Worm (Caenorhabditis elegans) whole organism, L4 larva: ENCODE measurements around the gene nspa-9.

ENCODE experiments used
- F10B5.3 ChIP-seq: sonication (generic microtip); optimal IDR thresholded peaks from 2 replicates; lab custom pipeline; 2016; ENCODE audit warnings: mild to moderate bottlenecking, missing genetic modification characterization, missing compliant biosample characterization
- F37D6.2 ChIP-seq: sonication (generic microtip); optimal IDR thresholded peaks from 2 replicates; lab custom pipeline; 2016; ENCODE audit warnings: mild to moderate bottlenecking, missing genetic modification characterization, missing compliant biosample characterization
- F44E2.7 ChIP-seq: fragments of 200-800 bp; sonication (Bioruptor generic); IDR thresholded peaks from 2 replicates; pipeline ENCODE4 v2.1.2; 2022; ENCODE audit warnings: missing genetic modification characterization, missing compliant biosample characterization
- R02D3.7 ChIP-seq: fragments of 150-350 bp; sonication (generic microtip); optimal IDR thresholded peaks from 3 replicates; lab custom pipeline; 2014; ENCODE audit warnings: missing biosample characterization, missing genetic modification characterization
- Y75B8A.6 ChIP-seq: fragments of 200-800 bp; sonication (Bioruptor generic); IDR thresholded peaks from 2 replicates; pipeline ENCODE4 v1.3.6; 2022; ENCODE audit warnings: missing genetic modification reagents, missing genetic modification characterization, missing compliant biosample characterization
- ZK337.2 ChIP-seq: fragments of 200-800 bp; sonication (Bioruptor generic); IDR thresholded peaks from 2 replicates; pipeline ENCODE4 v1.3.6; 2022; ENCODE audit warnings: missing genetic modification reagents, missing genetic modification characterization, missing compliant biosample characterization
- aha-1 ChIP-seq: fragments of 150-350 bp; peaks from one replicate; lab custom pipeline; 2014; ENCODE audit warnings: missing biosample characterization, missing genetic modification characterization
- ama-1 ChIP-seq: fragments of 150-350 bp; optimal IDR thresholded peaks from 2 replicates; lab custom pipeline; 2014; ENCODE audit warnings: inconsistent platforms, mixed read lengths
- arid-1 ChIP-seq: fragments of 200-800 bp; sonication (Bioruptor generic); conservative IDR thresholded peaks from 2 replicates; pipeline ENCODE4 v1.3.6; 2022; ENCODE audit warnings: missing genetic modification reagents, missing genetic modification characterization, missing compliant biosample characterization
- ceh-32 ChIP-seq: sonication (generic microtip); optimal IDR thresholded peaks from 2 replicates; lab custom pipeline; 2016; ENCODE audit warnings: mild to moderate bottlenecking, missing genetic modification characterization, missing compliant biosample characterization; ENCODE audit not compliant: poor library complexity
- ceh-62 ChIP-seq: sonication (generic microtip); optimal IDR thresholded peaks from 2 replicates; lab custom pipeline; 2017; ENCODE audit warnings: missing biosample characterization, missing genetic modification characterization
- cey-2 ChIP-seq: sonication (generic microtip); optimal IDR thresholded peaks from 3 replicates; lab custom pipeline; 2017; ENCODE audit warnings: missing genetic modification characterization, mild to moderate bottlenecking, missing compliant biosample characterization, antibody characterized with exemption, borderline replicate concordance; ENCODE audit not compliant: insufficient read depth
- ctbp-1 ChIP-seq: fragments of 200-800 bp; sonication (Bioruptor generic); IDR thresholded peaks from 2 replicates; pipeline ENCODE4 v1.3.6; 2022; ENCODE audit warnings: missing genetic modification reagents, missing genetic modification characterization, missing compliant biosample characterization
- daf-12 ChIP-seq: fragments of 150-350 bp; optimal IDR thresholded peaks from 2 replicates; lab custom pipeline; 2014; ENCODE audit warnings: missing biosample characterization, missing genetic modification reagents, missing genetic modification characterization
- daf-16 ChIP-seq, 3 experiments: sonication (generic microtip); optimal IDR thresholded peaks; 2 replicates each; lab custom pipeline; 2016 to 2017; ENCODE audit warnings: missing genetic modification characterization in 3 of 3, missing genetic modification reagents in 3 of 3, mild to moderate bottlenecking in 2 of 3, missing compliant biosample characterization in 2 of 3, missing biosample characterization in 1 of 3, moderate library complexity in 1 of 3
- daf-19 ChIP-seq: fragments of 200-800 bp; sonication (Bioruptor generic); conservative IDR thresholded peaks from 2 replicates; pipeline ENCODE4 v1.3.6; 2022; ENCODE audit warnings: missing genetic modification characterization, missing compliant biosample characterization
- dmd-8 ChIP-seq: fragments of 200-800 bp; sonication (Bioruptor generic); IDR thresholded peaks from 2 replicates; pipeline ENCODE4 v1.3.6; 2022; ENCODE audit warnings: missing genetic modification characterization, missing compliant biosample characterization
- dve-1 ChIP-seq: sonication (generic microtip); optimal IDR thresholded peaks from 2 replicates; lab custom pipeline; 2017; ENCODE audit warnings: antibody characterized with exemption, mild to moderate bottlenecking, missing genetic modification characterization, missing compliant biosample characterization; ENCODE audit not compliant: insufficient read depth
- fkh-10 ChIP-seq: fragments of 150-350 bp; optimal IDR thresholded peaks from 2 replicates; lab custom pipeline; 2014; ENCODE audit warnings: missing biosample characterization, missing genetic modification reagents, missing genetic modification characterization
- fos-1 ChIP-seq: fragments of 150-350 bp; optimal IDR thresholded peaks from 2 replicates; lab custom pipeline; 2014; ENCODE audit warnings: missing biosample characterization, missing genetic modification characterization
- gei-8 ChIP-seq: fragments of 200-800 bp; sonication (Bioruptor generic); optimal IDR thresholded peaks from 2 replicates; lab custom pipeline; 2018; ENCODE audit warnings: mild to moderate bottlenecking, missing genetic modification characterization, missing compliant biosample characterization
- hlh-11 ChIP-seq: fragments of 200-800 bp; sonication (Bioruptor generic); optimal IDR thresholded peaks from 2 replicates; lab custom pipeline; 2018; ENCODE audit warnings: mild to moderate bottlenecking, missing genetic modification characterization, missing compliant biosample characterization
- hlh-30 ChIP-seq: sonication (generic microtip); optimal IDR thresholded peaks from 2 replicates; lab custom pipeline; 2017; ENCODE audit warnings: antibody characterized with exemption, mild to moderate bottlenecking, missing genetic modification characterization, missing compliant biosample characterization; ENCODE audit not compliant: insufficient read depth
- lin-13 ChIP-seq: fragments of 150-350 bp; optimal IDR thresholded peaks from 2 replicates; lab custom pipeline; 2014; ENCODE audit warnings: missing biosample characterization, missing genetic modification reagents, missing genetic modification characterization
- lsy-2 ChIP-seq, 2 experiments: fragments of 150-350 bp in 1 of 2; sonication (generic microtip) in 1 of 2; optimal IDR thresholded peaks; 2 replicates each; lab custom pipeline; 2014 to 2017; ENCODE audit warnings: missing biosample characterization in 2 of 2, missing genetic modification characterization in 2 of 2
- madf-5 ChIP-seq, 2 experiments: fragments of 200-800 bp; sonication (Bioruptor generic); IDR thresholded peaks; 2 replicates each; pipeline ENCODE4 v1.3.6; 2022; ENCODE audit warnings: missing compliant biosample characterization in 2 of 2, missing genetic modification characterization in 2 of 2
- madf-9 ChIP-seq: fragments of 200-800 bp; sonication (Bioruptor generic); conservative IDR thresholded peaks from 2 replicates; pipeline ENCODE4 v1.3.6; 2022; ENCODE audit warnings: missing genetic modification reagents, missing genetic modification characterization, missing compliant biosample characterization
- mdl-1 ChIP-seq, 2 experiments: fragments of 150-350 bp in 1 of 2; sonication (generic microtip) in 1 of 2; optimal IDR thresholded peaks; 2 replicates each; lab custom pipeline; 2014 to 2017; ENCODE audit warnings: missing biosample characterization in 2 of 2, missing genetic modification characterization in 2 of 2
- mes-2 ChIP-seq: sonication (generic microtip); optimal IDR thresholded peaks from 2 replicates; lab custom pipeline; 2016; ENCODE audit warnings: missing genotype, mild to moderate bottlenecking, missing genetic modification characterization, missing compliant biosample characterization; ENCODE audit not compliant: poor library complexity, severe bottlenecking
- mxl-2 ChIP-seq: fragments of 200-800 bp; sonication (Bioruptor generic); conservative IDR thresholded peaks from 2 replicates; pipeline ENCODE4 v1.3.6; 2022; ENCODE audit warnings: missing genetic modification reagents, missing genetic modification characterization, missing compliant biosample characterization
- mxl-3 ChIP-seq: fragments of 200-800 bp; sonication (Bioruptor generic); optimal IDR thresholded peaks from 2 replicates; lab custom pipeline; 2018; ENCODE audit warnings: mild to moderate bottlenecking, missing genetic modification characterization, missing compliant biosample characterization
- nhr-111 ChIP-seq: fragments of 200-800 bp; sonication (Bioruptor generic); optimal IDR thresholded peaks from 2 replicates; lab custom pipeline; 2018; ENCODE audit warnings: mild to moderate bottlenecking, missing genetic modification characterization, missing compliant biosample characterization
- nhr-237 ChIP-seq: sonication (generic microtip); optimal IDR thresholded peaks from 2 replicates; lab custom pipeline; 2017; ENCODE audit warnings: missing biosample characterization, missing genetic modification characterization
- nhr-28 ChIP-seq: fragments of 150-350 bp; optimal IDR thresholded peaks from 2 replicates; lab custom pipeline; 2014; ENCODE audit warnings: missing biosample characterization, missing genetic modification characterization
- nhr-48 ChIP-seq: sonication (generic microtip); optimal IDR thresholded peaks from 2 replicates; lab custom pipeline; 2016; ENCODE audit warnings: mild to moderate bottlenecking, missing genetic modification characterization, missing compliant biosample characterization
- php-3 ChIP-seq: fragments of 200-800 bp; sonication (Bioruptor generic); IDR thresholded peaks from 2 replicates; pipeline ENCODE4 v1.3.6; 2022; ENCODE audit warnings: missing genetic modification reagents, missing genetic modification characterization, missing compliant biosample characterization
- pqm-1 ChIP-seq: sonication (generic microtip); optimal IDR thresholded peaks from 2 replicates; lab custom pipeline; 2017; ENCODE audit warnings: missing biosample characterization, missing genetic modification characterization
- rbr-2 ChIP-seq: sonication (generic microtip); optimal IDR thresholded peaks from 2 replicates; lab custom pipeline; 2016; ENCODE audit warnings: missing genotype, missing genetic modification characterization, missing compliant biosample characterization
- saeg-2 ChIP-seq: fragments of 200-800 bp; sonication (Bioruptor generic); IDR thresholded peaks from 2 replicates; pipeline ENCODE4 v1.3.6; 2022; ENCODE audit warnings: missing genetic modification reagents, missing genetic modification characterization, missing compliant biosample characterization
- sdz-12 ChIP-seq: fragments of 200-800 bp; sonication (Bioruptor generic); optimal IDR thresholded peaks from 2 replicates; lab custom pipeline; 2018; ENCODE audit warnings: mild to moderate bottlenecking, missing genetic modification characterization, missing compliant biosample characterization
- set-16 ChIP-seq: fragments of 200-800 bp; sonication (Bioruptor generic); IDR thresholded peaks from 2 replicates; pipeline ENCODE4 v1.3.6; 2022; ENCODE audit warnings: missing genetic modification reagents, missing genetic modification characterization, missing compliant biosample characterization
- skn-1 ChIP-seq: fragments of 150-350 bp; optimal IDR thresholded peaks from 2 replicates; lab custom pipeline; 2014; ENCODE audit warnings: missing biosample characterization, missing genetic modification characterization
- snpc-1.2 ChIP-seq: fragments of 200-800 bp; sonication (Bioruptor generic); IDR thresholded peaks from 2 replicates; pipeline ENCODE4 v1.3.6; 2022; ENCODE audit warnings: missing genetic modification reagents, missing genetic modification characterization, missing compliant biosample characterization
- spr-1 ChIP-seq: sonication (generic microtip); optimal IDR thresholded peaks from 2 replicates; lab custom pipeline; 2016; ENCODE audit warnings: mild to moderate bottlenecking, missing genetic modification characterization, missing compliant biosample characterization
- spr-3 ChIP-seq: fragments of 200-800 bp; sonication (Bioruptor generic); optimal IDR thresholded peaks from 2 replicates; lab custom pipeline; 2018; ENCODE audit warnings: mild to moderate bottlenecking, missing genetic modification characterization, missing compliant biosample characterization
- unc-130 ChIP-seq: sonication (generic microtip); optimal IDR thresholded peaks from 2 replicates; lab custom pipeline; 2016; ENCODE audit warnings: missing genetic modification reagents, missing genetic modification characterization, missing compliant biosample characterization
- unc-62 ChIP-seq, 3 experiments: fragments of 150-350 bp in 1 of 3; sonication (generic microtip); optimal IDR thresholded peaks in 2 of 3; peaks in 1 of 3; 1 replicate in 1 of 3; 2 replicates in 2 of 3; lab custom pipeline; 2014 to 2017; ENCODE audit warnings: missing biosample characterization in 3 of 3, missing genetic modification characterization in 3 of 3, missing genetic modification reagents in 3 of 3, missing genotype in 1 of 3
- zag-1 ChIP-seq: fragments of 150-350 bp; optimal IDR thresholded peaks from 2 replicates; lab custom pipeline; 2014; ENCODE audit warnings: missing biosample characterization, missing genetic modification characterization
- zip-11 ChIP-seq: fragments of 200-800 bp; sonication (Bioruptor generic); IDR thresholded peaks from 2 replicates; pipeline ENCODE4 v1.3.6; 2022; ENCODE audit warnings: missing genetic modification characterization, missing compliant biosample characterization
- ztf-11 ChIP-seq: fragments of 150-350 bp; optimal IDR thresholded peaks from 2 replicates; lab custom pipeline; 2014; ENCODE audit warnings: missing biosample characterization, missing genetic modification characterization

The nspa-9 gene

ce11 chrX:11757666-11758065, 18.8 kb downstream of the nspa-9 start (continued):
- TF ChIP-seq lsy-2 (tag; optimal IDR thresholded peaks at IDR 0.05; lab: Kevin White, UChicago) (no peak), cey-2 (tag; lab: Kevin White, UChicago) (no peak), snpc-1.2 (GFP tag; lab: Robert Waterston, UW) (peak; percentile 94), R02D3.7 (no peak), skn-1 (tag; lab: Kevin White, UChicago) (no peak), nhr-48 (tag; lab: Kevin White, UChicago) (peak; percentile 71), F10B5.3 (peak; percentile 52), unc-62 (GFP tag; optimal IDR thresholded peaks at IDR 0.05 in 1 of 2; lab: Kevin White, UChicago) (peak in 1 of 2 experiments; percentile 84), unc-62 (tag; optimal IDR thresholded peaks at IDR 0.05; lab: Kevin White, UChicago) (no peak), daf-16 (GFP tag; optimal IDR thresholded peaks at IDR 0.05; lab: Kevin White, UChicago) (peak; percentile 28 to 90), daf-16 (tag; optimal IDR thresholded peaks at IDR 0.05; lab: Kevin White, UChicago) (peak; percentile 72), rbr-2 (peak; percentile 85), saeg-2 (peak; percentile 67; the same call in 1 of the 2 replicates), mxl-3 (GFP tag; lab: Kevin White, UChicago) (peak; percentile 60), daf-12 (no peak), zag-1 (tag; lab: Kevin White, UChicago) (no peak), nhr-237 (tag; lab: Kevin White, UChicago) (no peak), set-16 (GFP tag; lab: Robert Waterston, UW) (no peak), ZK337.2 (peak; percentile 85), sdz-12 (peak; percentile 86), ctbp-1 (peak; percentile 92), nhr-28 (tag; lab: Kevin White, UChicago) (no peak), unc-130 (peak; percentile 52), dve-1 (tag; lab: Kevin White, UChicago) (no peak), hlh-11 (no peak), ceh-62 (no peak), arid-1 (GFP tag; lab: Robert Waterston, UW) (peak; percentile 89), gei-8 (GFP tag; lab: Kevin White, UChicago) (peak; percentile 88), lin-13 (GFP tag; lab: Kevin White, UChicago) (no peak), dmd-8 (peak; percentile 96), ceh-32 (no peak), spr-3 (GFP tag; lab: Kevin White, UChicago) (peak; percentile 85), spr-1 (tag; lab: Kevin White, UChicago) (peak; percentile 72), php-3 (GFP tag; lab: Robert Waterston, UW) (peak; percentile 81; the same call in 1 of the 2 replicates), ztf-11 (no peak), Y75B8A.6 (no peak), mes-2 (tag; lab: Kevin White, UChicago) (peak; percentile 86), daf-19 (GFP tag; lab: Robert Waterston, UW) (peak; percentile 84), madf-5 (GFP tag; IDR thresholded peaks at IDR 0.05; lab: Robert Waterston, UW) (peak; percentile 79 to 84; a peak in 2 of 4 replicates), fkh-10 (GFP tag; lab: Kevin White, UChicago) (peak; percentile 57), mxl-2 (no peak; the same call in 1 of the 2 replicates), nhr-111 (GFP tag; lab: Kevin White, UChicago) (peak; percentile 72), madf-9 (GFP tag; lab: Robert Waterston, UW) (peak; percentile 78), F44E2.7 (0 out of 2 replicates have a peak, but pooled peaks have one; percentile 60), hlh-30 (peak; percentile 81), fos-1 (tag; lab: Kevin White, UChicago) (no peak), ama-1 (lab: Kevin White, UChicago) (no peak), aha-1 (tag; lab: Kevin White, UChicago) (no peak), zip-11 (GFP tag; lab: Robert Waterston, UW) (peak; percentile 79; the same call in 1 of the 2 replicates), mdl-1 (tag; optimal IDR thresholded peaks at IDR 0.05; lab: Kevin White, UChicago) (peak; percentile 16 to 55), F37D6.2 (peak; percentile 51), pqm-1 (tag; lab: Kevin White, UChicago) (no peak)
